Worm (Caenorhabditis elegans): ENCODE data around the gene W09G12.10.

DNA sequence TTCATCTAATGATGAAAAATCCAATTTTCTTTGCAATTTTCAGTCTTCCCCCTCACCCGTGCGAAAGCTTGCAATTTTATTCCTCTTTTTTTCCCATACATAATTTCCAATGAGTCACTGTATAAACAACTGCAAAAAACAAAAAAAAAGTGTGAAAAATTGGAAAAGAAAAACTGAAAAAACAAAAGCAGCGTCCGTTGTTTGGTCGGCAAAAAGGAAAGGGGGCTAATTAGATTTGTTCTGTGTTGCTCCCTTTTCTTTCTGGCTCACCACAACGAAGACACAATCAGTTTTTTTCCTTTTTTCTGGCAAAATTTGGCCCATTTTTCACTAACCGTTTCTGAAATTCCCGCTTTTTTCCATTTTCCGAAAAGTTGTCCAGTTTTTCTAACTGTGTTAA lies 8.7 kb downstream of the W09G12.10 start:
- TF ChIP-seq zag-1 (tag; optimal IDR thresholded peaks at IDR 0.05) (no peak), egl-27 (tag; optimal IDR thresholded peaks at IDR 0.05) (no peak), aly-2 (tag; optimal IDR thresholded peaks at IDR 0.05) (no peak), unc-62 (GFP tag; optimal IDR thresholded peaks at IDR 0.05) (no peak), snpc-4 (tag; optimal IDR thresholded peaks at IDR 0.05) (no peak), nhr-237 (tag; optimal IDR thresholded peaks at IDR 0.05) (no peak), nhr-76 (tag; optimal IDR thresholded peaks at IDR 0.05) (no peak), ceh-82 (tag; optimal IDR thresholded peaks at IDR 0.05) (no peak), ztf-11 (tag; optimal IDR thresholded peaks at IDR 0.05) (no peak), unc-39 (tag; optimal IDR thresholded peaks at IDR 0.05) (no peak), ztf-4 (tag; optimal IDR thresholded peaks at IDR 0.05) (no peak), fkh-10 (GFP tag; optimal IDR thresholded peaks at IDR 0.05) (no peak), mdl-1 (tag; optimal IDR thresholded peaks at IDR 0.05) (no peak), nfya-1 (tag; optimal IDR thresholded peaks at IDR 0.05; ENCODE audit: insufficient read depth) (no peak)

Measured in whole organism, L3 larva.